Fruit fly (Drosophila melanogaster): ENCODE measurements around the gene CG7142.

CG7142 gene

DNA sequence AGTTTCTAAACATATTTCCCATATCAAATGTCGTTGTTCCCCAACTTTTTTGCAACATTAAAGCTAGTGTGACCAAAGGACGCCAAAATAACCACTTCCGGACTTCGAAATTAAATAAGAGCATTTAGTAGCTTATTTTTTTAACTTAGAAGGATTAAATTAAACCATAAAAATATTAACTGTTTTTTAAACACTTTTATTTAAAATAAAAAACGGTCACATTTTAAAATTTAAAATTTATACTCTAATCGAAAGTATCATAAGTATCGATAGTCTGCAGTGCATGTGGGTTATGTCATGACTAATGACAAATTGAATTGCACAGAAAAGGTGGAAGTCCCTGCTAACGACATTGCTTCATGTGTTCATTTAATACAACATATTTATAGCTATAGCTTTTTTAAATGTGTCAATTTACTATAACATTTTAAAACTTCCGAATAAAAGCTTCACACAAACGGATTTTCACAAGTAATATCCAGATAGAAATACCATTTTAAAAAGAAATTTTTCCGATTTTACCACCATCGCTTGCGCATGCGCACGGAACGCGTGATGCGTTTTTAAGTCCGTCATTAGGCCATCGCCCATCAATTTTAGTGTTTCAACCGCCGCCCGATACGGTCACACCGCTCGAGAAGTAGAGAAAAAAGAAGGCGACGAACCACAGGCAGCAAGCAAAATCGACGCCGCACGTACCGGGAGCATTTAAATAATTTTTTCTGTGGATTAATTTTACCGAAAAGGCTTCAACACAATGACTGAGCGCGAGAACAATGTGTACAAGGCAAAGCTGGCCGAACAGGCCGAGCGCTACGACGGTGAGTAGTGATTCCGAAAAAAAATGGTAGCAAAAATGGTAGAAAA, 37.0 kb downstream of the CG7142 start, which contains the start of the genes CG7156 and 14-3-3epsilon (continued):
- TF ChIP-seq fd102C (GFP tag; optimal IDR thresholded peaks at IDR 0.05) (no peak), bigmax (GFP tag; optimal IDR thresholded peaks at IDR 0.05) (no peak), Scr (GFP tag; IDR thresholded peaks at IDR 0.05; ENCODE audit: partially characterized antibody) (peak; percentile 74), org-1 (GFP tag; optimal IDR thresholded peaks at IDR 0.05) (no peak), slbo (GFP tag; IDR thresholded peaks at IDR 0.05) (peak; percentile 65), Side (GFP tag; optimal IDR thresholded peaks at IDR 0.05) (no peak), CG17186 (GFP tag; optimal IDR thresholded peaks at IDR 0.05) (peak; percentile 94), zen (tag; optimal IDR thresholded peaks at IDR 0.05) (peak; percentile 57), aop (GFP tag; IDR thresholded peaks at IDR 0.05) (0 out of 2 replicates have a peak, but pooled peaks have one; percentile 8), pum (GFP tag; optimal IDR thresholded peaks at IDR 0.05) (peak; percentile 4), pzg (GFP tag; optimal IDR thresholded peaks at IDR 0.05) (peak; percentile 70), CG6765 (GFP tag; optimal IDR thresholded peaks at IDR 0.05) (no peak), lilli (GFP tag; optimal IDR thresholded peaks at IDR 0.05) (peak; percentile 59), CG12219 (GFP tag; optimal IDR thresholded peaks at IDR 0.05) (peak; percentile 37), Awh (GFP tag; IDR thresholded peaks at IDR 0.05) (no peak), H15 (GFP tag; IDR thresholded peaks at IDR 0.05) (0 out of 3 replicates have a peak, but pooled peaks have one; percentile 15), mam (GFP tag; optimal IDR thresholded peaks at IDR 0.05) (no peak), z (GFP tag; IDR thresholded peaks at IDR 0.05) (no peak), sna (GFP tag; IDR thresholded peaks at IDR 0.05; ENCODE audit: partially characterized antibody) (no peak), twi (tag; optimal IDR thresholded peaks at IDR 0.05) (peak; percentile 4), chm (GFP tag; IDR thresholded peaks at IDR 0.05) (peak; percentile 77), BtbVII (GFP tag; optimal IDR thresholded peaks at IDR 0.05) (peak; percentile 25), CG14860 (GFP tag; IDR thresholded peaks at IDR 0.05; ENCODE audit: partially characterized antibody) (peak; percentile 22; the same call in 1 of the 3 replicates), vnd (GFP tag; IDR thresholded peaks at IDR 0.05; ENCODE audit: partially characterized antibody) (no peak), jumu (GFP tag; optimal IDR thresholded peaks at IDR 0.05) (peak; percentile 2), pho (GFP tag; optimal IDR thresholded peaks at IDR 0.05) (peak; percentile 13), Fer1 (GFP tag; optimal IDR thresholded peaks at IDR 0.05) (peak; percentile 44), CG4820 (GFP tag; optimal IDR thresholded peaks at IDR 0.05) (no peak), wek (GFP tag; optimal IDR thresholded peaks at IDR 0.05) (peak; percentile 38), Dad (GFP tag; optimal IDR thresholded peaks at IDR 0.05) (no peak), nerfin-2 (GFP tag; IDR thresholded peaks at IDR 0.05; ENCODE audit: partially characterized antibody) (no peak), MBD-R2 (GFP tag; IDR thresholded peaks at IDR 0.05) (peak; percentile 57; the same call in 1 of the 2 replicates), gro (GFP tag; optimal IDR thresholded peaks at IDR 0.05) (no peak), tll (GFP tag; optimal IDR thresholded peaks at IDR 0.05) (peak; percentile 1 to 80), luna (GFP tag; optimal IDR thresholded peaks at IDR 0.05) (no peak), grn (GFP tag; optimal IDR thresholded peaks at IDR 0.05) (no peak), dati (GFP tag; IDR thresholded peaks at IDR 0.05) (no peak), Bteb2 (GFP tag; optimal IDR thresholded peaks at IDR 0.05) (no peak), Sox100B (GFP tag; optimal IDR thresholded peaks at IDR 0.05) (no peak), CG31441 (GFP tag; IDR thresholded peaks at IDR 0.05) (peak; percentile 49), pros (GFP tag; optimal IDR thresholded peaks at IDR 0.05) (no peak), Sry-β (GFP tag; optimal IDR thresholded peaks at IDR 0.05) (no peak), CG10431 (GFP tag; optimal IDR thresholded peaks at IDR 0.05) (no peak), ewg (GFP tag; optimal IDR thresholded peaks at IDR 0.05) (peak; percentile 100), CG12942 (GFP tag; optimal IDR thresholded peaks at IDR 0.05) (peak; percentile 16), CG17912 (GFP tag; optimal IDR thresholded peaks at IDR 0.05) (no peak), Camta (GFP tag; optimal IDR thresholded peaks at IDR 0.05) (peak; percentile 25), dimm (GFP tag; IDR thresholded peaks at IDR 0.05) (no peak)
